Fruit fly (Drosophila melanogaster): ENCODE measurements around the gene rtet.

Gene rtet

dm6 chr3R:21133517-21133916, 25.3 kb downstream of the rtet start, which contains the start of gene Trm7-34:
Gene Trm7-34, minus strand, starts transcription at chr3R:21133881.
- TF ChIP-seq esn (GFP tag; optimal IDR thresholded peaks at IDR 0.05) (no peak), svp (GFP tag) (no peak), CG6163 (GFP tag; IDR thresholded peaks at IDR 0.05) (no peak), Ets96B (tag; optimal IDR thresholded peaks at IDR 0.05) (no peak), dsx (GFP tag; optimal IDR thresholded peaks at IDR 0.05; ENCODE audit: poor library complexity, severe bottlenecking) (no peak), cyc (GFP tag; optimal IDR thresholded peaks at IDR 0.05) (no peak), Eip78C (GFP tag) (no peak), CG32006 (GFP tag; optimal IDR thresholded peaks at IDR 0.05) (no peak)

dm6 chr3R:21133951-21134350, 25.7 kb downstream of the rtet start, which contains the start of gene Usp8:
Gene Usp8, plus strand, starts transcription at chr3R:21134262.
- TF ChIP-seq Eip93F (GFP tag; optimal IDR thresholded peaks at IDR 0.05), result no peak
- peak; percentile 45 for TF ChIP-seq esn (GFP tag; optimal IDR thresholded peaks at IDR 0.05)
- no peak for TF ChIP-seq pdm3 (GFP tag; optimal IDR thresholded peaks at IDR 0.05)
- peak; percentile 9 for TF ChIP-seq CG6792 (GFP tag; optimal IDR thresholded peaks at IDR 0.05)
- TF ChIP-seq CG16779 (tag; optimal IDR thresholded peaks at IDR 0.05), result no peak
- TF ChIP-seq CG15336 (GFP tag; IDR thresholded peaks at IDR 0.05), result no peak
- TF ChIP-seq CG1621 (tag; optimal IDR thresholded peaks at IDR 0.05), result no peak
- no peak for TF ChIP-seq acj6 (GFP tag; optimal IDR thresholded peaks at IDR 0.05)
- TF ChIP-seq lz (GFP tag; optimal IDR thresholded peaks at IDR 0.05), result no peak
- TF ChIP-seq ss (GFP tag; optimal IDR thresholded peaks at IDR 0.05), result no peak
- peak; percentile 25 for TF ChIP-seq CG3032 (tag; optimal IDR thresholded peaks at IDR 0.05)
- TF ChIP-seq CG8319 (GFP tag; optimal IDR thresholded peaks at IDR 0.05), result no peak
- no peak for TF ChIP-seq CG8119 (GFP tag; IDR thresholded peaks at IDR 0.05)
- TF ChIP-seq CG31627 (GFP tag; optimal IDR thresholded peaks at IDR 0.05), result no peak

dm6 chr3R:21138220-21138754, 30.0 kb downstream of the rtet start, which contains the start of gene meigo:
Gene meigo, plus strand, starts transcription at chr3R:21138270.
- TF ChIP-seq CG8119 (GFP tag; IDR thresholded peaks at IDR 0.05), result no peak; the same call in 2 of the 3 replicates
- TF ChIP-seq Hr39 (GFP tag; optimal IDR thresholded peaks at IDR 0.05), result peak; percentile 64
- no peak for TF ChIP-seq pdm3 (GFP tag; optimal IDR thresholded peaks at IDR 0.05)
- TF ChIP-seq Hr38 (GFP tag; optimal IDR thresholded peaks at IDR 0.05), result no peak
- peak; percentile 72 for TF ChIP-seq esn (GFP tag; optimal IDR thresholded peaks at IDR 0.05)
- no peak for TF ChIP-seq svp (GFP tag)
- peak; percentile 65 for TF ChIP-seq CG31627 (GFP tag; optimal IDR thresholded peaks at IDR 0.05)
- TF ChIP-seq dac (GFP tag; optimal IDR thresholded peaks at IDR 0.05), result no peak
- TF ChIP-seq Ets96B (tag; optimal IDR thresholded peaks at IDR 0.05), result peak; percentile 48
- TF ChIP-seq lz (GFP tag; optimal IDR thresholded peaks at IDR 0.05), result peak; percentile 64
- peak; percentile 16; the same call in 1 of the 2 replicates for TF ChIP-seq CG11294 (GFP tag; IDR thresholded peaks at IDR 0.05)
- TF ChIP-seq Met (GFP tag; optimal IDR thresholded peaks at IDR 0.05), result no peak
- peak; percentile 47 for TF ChIP-seq CG6792 (GFP tag; optimal IDR thresholded peaks at IDR 0.05)
- no peak for TF ChIP-seq CG7368 (GFP tag; optimal IDR thresholded peaks at IDR 0.05)
- peak; percentile 30 for TF ChIP-seq CG11902 (GFP tag; optimal IDR thresholded peaks at IDR 0.05)
- TF ChIP-seq Gug (GFP tag; IDR thresholded peaks at IDR 0.05), result no peak
- peak; percentile 25 for TF ChIP-seq Sox15 (GFP tag; optimal IDR thresholded peaks at IDR 0.05)
- peak; percentile 80 for TF ChIP-seq fkh (GFP tag; optimal IDR thresholded peaks at IDR 0.05)
- TF ChIP-seq CG3032 (tag; optimal IDR thresholded peaks at IDR 0.05), result peak; percentile 76
- TF ChIP-seq eg (GFP tag; IDR thresholded peaks at IDR 0.05), result peak; percentile 50; the same call in 1 of the 3 replicates

- no peak for TF ChIP-seq CG6276 (GFP tag; optimal IDR thresholded peaks at IDR 0.05)
- TF ChIP-seq Eip93F (GFP tag; optimal IDR thresholded peaks at IDR 0.05), result no peak
- TF ChIP-seq CG7368 (GFP tag; optimal IDR thresholded peaks at IDR 0.05), result no peak
- no peak for TF ChIP-seq CG8119 (GFP tag; IDR thresholded peaks at IDR 0.05)
- peak; percentile 6 for TF ChIP-seq CG3032 (tag; optimal IDR thresholded peaks at IDR 0.05)
- peak; percentile 9 for TF ChIP-seq Hr39 (GFP tag; optimal IDR thresholded peaks at IDR 0.05)
- TF ChIP-seq Smox (GFP tag; optimal IDR thresholded peaks at IDR 0.05), result no peak
- no peak for TF ChIP-seq cyc (GFP tag; optimal IDR thresholded peaks at IDR 0.05)
- no peak for TF ChIP-seq CG8632 (GFP tag; optimal IDR thresholded peaks at IDR 0.05)
- no peak for TF ChIP-seq svp (GFP tag)
- no peak for TF ChIP-seq Hr38 (GFP tag; optimal IDR thresholded peaks at IDR 0.05)
- no peak for TF ChIP-seq topi (GFP tag; optimal IDR thresholded peaks at IDR 0.05)
- TF ChIP-seq spab (GFP tag; optimal IDR thresholded peaks at IDR 0.05), result no peak
- TF ChIP-seq fd59A (GFP tag; optimal IDR thresholded peaks at IDR 0.05), result no peak
- peak; percentile 16 for TF ChIP-seq CG31627 (GFP tag; optimal IDR thresholded peaks at IDR 0.05)
- no peak for TF ChIP-seq fd85E (GFP tag; optimal IDR thresholded peaks at IDR 0.05)
- TF ChIP-seq dsx (GFP tag; optimal IDR thresholded peaks at IDR 0.05; ENCODE audit: poor library complexity, severe bottlenecking), result no peak
- TF ChIP-seq CG11294 (GFP tag; IDR thresholded peaks at IDR 0.05), result no peak
- peak; percentile 51 for TF ChIP-seq lz (GFP tag; optimal IDR thresholded peaks at IDR 0.05)
- TF ChIP-seq Ets21C (GFP tag; optimal IDR thresholded peaks at IDR 0.05), result no peak
- TF ChIP-seq ss (GFP tag; optimal IDR thresholded peaks at IDR 0.05), result no peak
- TF ChIP-seq CG10631 (GFP tag; optimal IDR thresholded peaks at IDR 0.05), result peak; percentile 25
- peak; percentile 73 for TF ChIP-seq Eip78C (GFP tag)
- TF ChIP-seq net (GFP tag; optimal IDR thresholded peaks at IDR 0.05), result no peak
- TF ChIP-seq CG9139 (GFP tag; optimal IDR thresholded peaks at IDR 0.05), result no peak
- no peak for TF ChIP-seq fkh (GFP tag; optimal IDR thresholded peaks at IDR 0.05)
- TF ChIP-seq CG8319 (GFP tag; optimal IDR thresholded peaks at IDR 0.05), result no peak
- TF ChIP-seq esn (GFP tag; optimal IDR thresholded peaks at IDR 0.05), result peak; percentile 55
Observed at dm6 chr3R:21140458-21140857, 32.2 kb downstream of the rtet start, which contains the start of gene SNF4Agamma. Gene SNF4Agamma, plus strand, starts transcription at chr3R:21140739.
